Worm (Caenorhabditis elegans) whole organism, early embryonic: Measurements from ENCODE around the gene tbb-2.

Experiments used
- ceh-36 ChIP-seq: sonication (generic microtip); optimal IDR thresholded peaks from 2 replicates; lab custom pipeline; 2016; ENCODE audit warnings: missing genetic modification characterization, inconsistent platforms, missing compliant biosample characterization
- ets-7 ChIP-seq: sonication (generic microtip); optimal IDR thresholded peaks from 2 replicates; lab custom pipeline; 2016; ENCODE audit warnings: missing genotype, missing genetic modification characterization, missing compliant biosample characterization
- hmg-4 ChIP-seq: fragments of 200-800 bp; sonication (Bioruptor generic); optimal IDR thresholded peaks from 2 replicates; lab custom pipeline; 2018; ENCODE audit warnings: mild to moderate bottlenecking, missing genetic modification characterization, missing compliant biosample characterization

ce11 chrIII:3991362-3991761 is 26.1 kb downstream of the tbb-2 start:
- no peak for TF ChIP-seq ets-7 (tag; lab: Kevin White, UChicago)
- TF ChIP-seq ceh-36 (tag; lab: Kevin White, UChicago) = no peak
- TF ChIP-seq hmg-4 = no peak
